Fruit fly (Drosophila melanogaster) whole organism, embryonic: ENCODE measurements around the gene Vps26.
A peak's percentile ranks its signal among the peaks of the same experiment; 100 is the strongest.

ENCODE experiments used
- B-H1 ChIP-seq: fragments of 200-800 bp; sonication (Bioruptor generic); IDR thresholded peaks from 3 replicates; pipeline ENCODE4 v1.3.6; 2022; ENCODE audit warnings: missing biosample characterization, missing genetic modification characterization
- Bgb ChIP-seq: fragments of 200-800 bp; sonication (Bioruptor generic); IDR thresholded peaks from 2 replicates; pipeline ENCODE4 v1.3.6; 2022; ENCODE audit warnings: missing biosample characterization, missing genetic modification characterization; ENCODE audit not compliant: partially characterized antibody
- CG11398 ChIP-seq: fragments of 200-800 bp; sonication (Bioruptor generic); optimal IDR thresholded peaks from 2 replicates; lab custom pipeline; 2016; ENCODE audit warnings: missing biosample characterization, missing genetic modification characterization
- CG11696 ChIP-seq: fragments of 200-800 bp; sonication (Bioruptor generic); IDR thresholded peaks from 2 replicates; pipeline ENCODE4 v1.3.6; 2022; ENCODE audit warnings: missing biosample characterization, missing genetic modification characterization
- CG12104 ChIP-seq: fragments of 200-800 bp; sonication (Bioruptor generic); optimal IDR thresholded peaks from 3 replicates; lab custom pipeline; 2016; ENCODE audit warnings: missing biosample characterization, missing genetic modification characterization
- CG12769 ChIP-seq: fragments of 200-800 bp; sonication (Bioruptor generic); optimal IDR thresholded peaks from 2 replicates; lab custom pipeline; 2019; ENCODE audit warnings: missing biosample characterization, mild to moderate bottlenecking, missing genetic modification characterization, moderate library complexity
- CG17328 ChIP-seq: fragments of 200-800 bp; sonication (Bioruptor generic); IDR thresholded peaks from 2 replicates; pipeline ENCODE4 v1.3.6; 2022; ENCODE audit warnings: missing biosample characterization, missing genetic modification characterization
- CG17385 ChIP-seq: fragments of 200-800 bp; sonication (Bioruptor generic); optimal IDR thresholded peaks from 3 replicates; lab custom pipeline; 2018; ENCODE audit warnings: missing biosample characterization, mild to moderate bottlenecking, missing genetic modification characterization
- CG2116 ChIP-seq: fragments of 200-800 bp; sonication (Bioruptor generic); optimal IDR thresholded peaks from 3 replicates; lab custom pipeline; 2018; ENCODE audit warnings: missing biosample characterization, mild to moderate bottlenecking, missing genetic modification characterization
- CG2129 ChIP-seq: fragments of 200-800 bp; sonication (Bioruptor generic); IDR thresholded peaks from 2 replicates; pipeline ENCODE4 v1.3.6; 2022; ENCODE audit warnings: missing biosample characterization, missing genetic modification characterization; ENCODE audit not compliant: partially characterized antibody
- CG31224 ChIP-seq: fragments of 200-800 bp; sonication (Bioruptor generic); IDR thresholded peaks from 2 replicates; pipeline ENCODE4 v1.3.6; 2022; ENCODE audit warnings: missing biosample characterization, missing genetic modification characterization
- CG34376 ChIP-seq: fragments of 200-800 bp; sonication (Bioruptor generic); optimal IDR thresholded peaks from 2 replicates; lab custom pipeline; 2018; ENCODE audit warnings: missing biosample characterization, mild to moderate bottlenecking, missing genetic modification characterization
- CG4282 ChIP-seq: fragments of 200-800 bp; sonication (Bioruptor generic); optimal IDR thresholded peaks from 2 replicates; lab custom pipeline; 2016; ENCODE audit warnings: missing biosample characterization, missing genetic modification characterization
- CG4404 ChIP-seq: fragments of 200-800 bp; sonication (Bioruptor generic); IDR thresholded peaks from 2 replicates; pipeline ENCODE4 v1.3.6; 2022; ENCODE audit warnings: missing biosample characterization, missing genetic modification characterization
- CG7963 ChIP-seq: fragments of 200-800 bp; sonication (Bioruptor generic); IDR thresholded peaks from 3 replicates; pipeline ENCODE4 v1.3.6; 2022; ENCODE audit warnings: missing biosample characterization, missing genetic modification characterization; ENCODE audit not compliant: partially characterized antibody
- D ChIP-seq, 2 experiments: fragments of 200-800 bp in 1 of 2; fragments of >200 bp in 1 of 2; sonication (Bioruptor generic) in 1 of 2; optimal IDR thresholded peaks; 2 replicates in 1 of 2; 3 replicates in 1 of 2; lab custom pipeline; 2017; ENCODE audit warnings: mild to moderate bottlenecking in 1 of 2, missing biosample characterization in 1 of 2, missing genetic modification characterization in 1 of 2, missing genetic modification reagents in 1 of 2
- D19A ChIP-seq: fragments of 200-800 bp; optimal IDR thresholded peaks from 3 replicates; lab custom pipeline; 2019; ENCODE audit warnings: missing biosample characterization, mild to moderate bottlenecking, missing genetic modification characterization, moderate library complexity
- Dip3 ChIP-seq: fragments of 200-800 bp; sonication (Bioruptor generic); optimal IDR thresholded peaks from 3 replicates; lab custom pipeline; 2016; ENCODE audit warnings: missing biosample characterization, missing genetic modification characterization
- Fer2 ChIP-seq: fragments of 200-800 bp; sonication (Bioruptor generic); optimal IDR thresholded peaks from 2 replicates; lab custom pipeline; 2018; ENCODE audit warnings: missing biosample characterization, mild to moderate bottlenecking, missing genetic modification characterization, moderate library complexity
- GATAe ChIP-seq: fragments of 200-800 bp; sonication (Bioruptor generic); conservative IDR thresholded peaks from 2 replicates; pipeline ENCODE4 v1.3.6; 2022; ENCODE audit warnings: missing biosample characterization, missing genetic modification characterization
- HmgZ ChIP-seq: fragments of 200-800 bp; sonication (Bioruptor generic); optimal IDR thresholded peaks from 2 replicates; lab custom pipeline; 2018; ENCODE audit warnings: missing biosample characterization, mild to moderate bottlenecking, missing genetic modification characterization
- NK7.1 ChIP-seq: fragments of 200-800 bp; sonication (Bioruptor generic); optimal IDR thresholded peaks from 3 replicates; lab custom pipeline; 2016; ENCODE audit warnings: missing biosample characterization, missing genetic modification characterization
- Oaz ChIP-seq: fragments of 200-800 bp; sonication (Bioruptor generic); IDR thresholded peaks from 2 replicates; pipeline ENCODE4 v1.3.6; 2022; ENCODE audit warnings: missing biosample characterization, missing genetic modification characterization
- Scr ChIP-seq: fragments of 200-800 bp; sonication (Bioruptor generic); IDR thresholded peaks from 2 replicates; pipeline ENCODE4 v1.3.6; 2022; ENCODE audit warnings: missing biosample characterization, missing genetic modification characterization; ENCODE audit not compliant: partially characterized antibody
- Side ChIP-seq: fragments of 200-800 bp; sonication (Bioruptor generic); optimal IDR thresholded peaks from 2 replicates; lab custom pipeline; 2016; ENCODE audit warnings: missing biosample characterization, missing genetic modification characterization
- Six4 ChIP-seq: fragments of 200-800 bp; sonication (Bioruptor generic); optimal IDR thresholded peaks from 2 replicates; lab custom pipeline; 2016; ENCODE audit warnings: missing biosample characterization, missing genetic modification characterization
- Vsx1 ChIP-seq: fragments of 200-800 bp; sonication (Bioruptor generic); optimal IDR thresholded peaks from 2 replicates; lab custom pipeline; 2017; ENCODE audit warnings: missing biosample characterization, mild to moderate bottlenecking, missing genetic modification characterization, missing genetic modification reagents
- amos ChIP-seq: fragments of 200-800 bp; sonication (Bioruptor generic); IDR thresholded peaks from 2 replicates; pipeline ENCODE4 v1.3.6; 2022; ENCODE audit warnings: missing biosample characterization, missing genetic modification characterization; ENCODE audit not compliant: partially characterized antibody
- ara ChIP-seq: fragments of 200-800 bp; sonication (Bioruptor generic); IDR thresholded peaks from 2 replicates; pipeline ENCODE4 v1.3.6; 2022; ENCODE audit warnings: missing biosample characterization, missing genetic modification characterization
- br ChIP-seq: fragments of >200 bp; optimal IDR thresholded peaks from 2 replicates; lab custom pipeline; 2017
- cato ChIP-seq: fragments of 200-800 bp; sonication (Bioruptor generic); optimal IDR thresholded peaks from 2 replicates; lab custom pipeline; 2016; ENCODE audit warnings: missing biosample characterization, missing genetic modification characterization, borderline replicate concordance
- ci ChIP-seq: fragments of 200-800 bp; sonication (Bioruptor generic); IDR thresholded peaks from 3 replicates; pipeline ENCODE4 v1.3.6; 2022; ENCODE audit warnings: missing biosample characterization, missing genetic modification characterization
- dmrt99B ChIP-seq: fragments of 200-800 bp; sonication (Bioruptor generic); optimal IDR thresholded peaks from 2 replicates; lab custom pipeline; 2018; ENCODE audit warnings: missing biosample characterization, mild to moderate bottlenecking, missing genetic modification characterization, moderate library complexity
- emc ChIP-seq: fragments of 200-800 bp; sonication (Bioruptor generic); optimal IDR thresholded peaks from 2 replicates; lab custom pipeline; 2016; ENCODE audit warnings: missing biosample characterization, missing genetic modification characterization
- en ChIP-seq: fragments of 200-800 bp; sonication (Bioruptor generic); optimal IDR thresholded peaks from 2 replicates; lab custom pipeline; 2016; ENCODE audit warnings: missing biosample characterization, missing genetic modification characterization
- exex ChIP-seq: fragments of 200-800 bp; sonication (Bioruptor generic); optimal IDR thresholded peaks from 4 replicates; lab custom pipeline; 2018; ENCODE audit warnings: missing biosample characterization, mild to moderate bottlenecking, missing genetic modification characterization, moderate library complexity
- fd102C ChIP-seq: fragments of 200-800 bp; sonication (Bioruptor generic); optimal IDR thresholded peaks from 2 replicates; lab custom pipeline; 2018; ENCODE audit warnings: missing biosample characterization, mild to moderate bottlenecking, missing genetic modification characterization, moderate library complexity
- gcm2 ChIP-seq: fragments of 200-800 bp; sonication (Bioruptor generic); optimal IDR thresholded peaks from 2 replicates; lab custom pipeline; 2016; ENCODE audit warnings: missing biosample characterization, missing genetic modification characterization
- gem ChIP-seq: fragments of 200-800 bp; sonication (Bioruptor generic); optimal IDR thresholded peaks from 2 replicates; lab custom pipeline; 2019; ENCODE audit warnings: missing biosample characterization, mild to moderate bottlenecking, missing genetic modification characterization, moderate library complexity
- gsb ChIP-seq: fragments of 200-800 bp; sonication (Bioruptor generic); IDR thresholded peaks from 2 replicates; pipeline ENCODE4 v1.3.6; 2022; ENCODE audit warnings: missing biosample characterization, missing genetic modification characterization
- kah ChIP-seq: fragments of 200-800 bp; sonication (Bioruptor generic); optimal IDR thresholded peaks from 2 replicates; lab custom pipeline; 2018; ENCODE audit warnings: missing biosample characterization, mild to moderate bottlenecking, missing genetic modification characterization
- oc ChIP-seq: fragments of 200-800 bp; sonication (Bioruptor generic); optimal IDR thresholded peaks from 2 replicates; lab custom pipeline; 2018; ENCODE audit warnings: missing biosample characterization, mild to moderate bottlenecking, missing genetic modification characterization, moderate library complexity
- phol ChIP-seq: fragments of 200-800 bp; sonication (Bioruptor generic); optimal IDR thresholded peaks from 3 replicates; lab custom pipeline; 2018; ENCODE audit warnings: missing biosample characterization, mild to moderate bottlenecking, missing genetic modification characterization, moderate library complexity
- sd ChIP-seq: fragments of 200-800 bp; sonication (Bioruptor generic); optimal IDR thresholded peaks from 3 replicates; lab custom pipeline; 2018; ENCODE audit warnings: missing biosample characterization, mild to moderate bottlenecking, missing genetic modification characterization, moderate library complexity
- sens-2 ChIP-seq: fragments of 200-800 bp; sonication (Bioruptor generic); IDR thresholded peaks from 2 replicates; pipeline ENCODE4 v1.3.6; 2022; ENCODE audit warnings: missing biosample characterization, missing genetic modification characterization
- slbo ChIP-seq: fragments of 200-800 bp; sonication (Bioruptor generic); IDR thresholded peaks from 2 replicates; pipeline ENCODE4 v1.3.6; 2022; ENCODE audit warnings: missing biosample characterization, missing genetic modification characterization
- stc ChIP-seq: fragments of 200-800 bp; sonication (Bioruptor generic); IDR thresholded peaks from 2 replicates; pipeline ENCODE4 v1.3.6; 2022; ENCODE audit warnings: missing biosample characterization, missing genetic modification characterization
- tgo ChIP-seq: fragments of 200-800 bp; sonication (Bioruptor generic); IDR thresholded peaks from 3 replicates; pipeline ENCODE4 v1.3.6; 2022; ENCODE audit warnings: missing biosample characterization, missing genetic modification characterization
- toy ChIP-seq: fragments of 200-800 bp; sonication (Bioruptor generic); IDR thresholded peaks from 2 replicates; pipeline ENCODE4 v1.3.6; 2022; ENCODE audit warnings: missing biosample characterization, missing genetic modification characterization
- tx ChIP-seq: fragments of 200-800 bp; sonication (Bioruptor generic); optimal IDR thresholded peaks from 2 replicates; lab custom pipeline; 2016; ENCODE audit warnings: missing biosample characterization, missing genetic modification characterization

Gene Vps26

dm6 chrX:1907727-1908264 is 34.1 kb downstream of the Vps26 start, which contains the start of gene mip130 (continued):
- no peak for TF ChIP-seq D (optimal IDR thresholded peaks at IDR 0.05; lab: Kevin White, UChicago)
- no peak for TF ChIP-seq D (GFP tag; optimal IDR thresholded peaks at IDR 0.05; lab: Kevin White, UChicago)
- no peak for TF ChIP-seq ci (GFP tag; lab: Robert Waterston, UW)
- TF ChIP-seq toy (GFP tag; lab: Robert Waterston, UW): no peak
- no peak for TF ChIP-seq fd102C (GFP tag; lab: Kevin White, UChicago)
- TF ChIP-seq NK7.1 (GFP tag; lab: Kevin White, UChicago): no peak
- no peak for TF ChIP-seq CG12104 (GFP tag; lab: Kevin White, UChicago)
- no peak for TF ChIP-seq stc (GFP tag; lab: Robert Waterston, UW)
- TF ChIP-seq CG11696: no peak
- TF ChIP-seq CG31224 (GFP tag; lab: Robert Waterston, UW): no peak
- no peak for TF ChIP-seq Fer2 (tag; lab: Kevin White, UChicago)
- TF ChIP-seq CG2116: peak; percentile 47
- peak; percentile 78 for TF ChIP-seq Scr (GFP tag; lab: Robert Waterston, UW)
- no peak for TF ChIP-seq CG17328 (GFP tag; lab: Robert Waterston, UW)
- no peak for TF ChIP-seq tx (GFP tag; lab: Kevin White, UChicago)
- TF ChIP-seq gem (tag; lab: Kevin White, UChicago): no peak
- TF ChIP-seq CG4404 (GFP tag; lab: Robert Waterston, UW): peak; percentile 8; the same call in 1 of the 2 replicates
- TF ChIP-seq Six4 (GFP tag; lab: Kevin White, UChicago): no peak
- no peak for TF ChIP-seq gcm2
- TF ChIP-seq amos: peak; percentile 66
- no peak for TF ChIP-seq dmrt99B (tag; lab: Kevin White, UChicago)
- no peak for TF ChIP-seq gsb
- TF ChIP-seq Vsx1: no peak
- TF ChIP-seq tgo (GFP tag; lab: Robert Waterston, UW): peak; percentile 36; the same call in 1 of the 3 replicates
- TF ChIP-seq B-H1 (GFP tag; lab: Robert Waterston, UW): no peak
- no peak for TF ChIP-seq ara
- peak; percentile 40 for TF ChIP-seq phol (tag; lab: Kevin White, UChicago)
- TF ChIP-seq Side (GFP tag; lab: Kevin White, UChicago): no peak
- 0 out of 3 replicates have a peak, but pooled peaks have one; percentile 12 for TF ChIP-seq CG7963 (GFP tag; lab: Robert Waterston, UW)
- no peak for TF ChIP-seq exex (tag; lab: Kevin White, UChicago)
- TF ChIP-seq emc (GFP tag; lab: Kevin White, UChicago): peak; percentile 16
- peak; percentile 8 for TF ChIP-seq CG34376
- no peak for TF ChIP-seq cato
- TF ChIP-seq CG11398 (GFP tag; lab: Kevin White, UChicago): no peak
- no peak for TF ChIP-seq CG4282 (GFP tag; lab: Kevin White, UChicago)
- TF ChIP-seq oc (tag; lab: Kevin White, UChicago): no peak
- no peak for TF ChIP-seq sens-2 (GFP tag; lab: Robert Waterston, UW)
- TF ChIP-seq Bgb (GFP tag; lab: Robert Waterston, UW): peak; percentile 68
- TF ChIP-seq Oaz (GFP tag; lab: Robert Waterston, UW): 0 out of 2 replicates have a peak, but pooled peaks have one; percentile 16
- TF ChIP-seq CG12769 (tag; lab: Kevin White, UChicago): no peak
- no peak; the same call in none of the 2 replicates for TF ChIP-seq slbo (GFP tag; lab: Robert Waterston, UW)
- peak; percentile 50 for TF ChIP-seq CG17385
- peak; percentile 31 for TF ChIP-seq HmgZ
- TF ChIP-seq GATAe (GFP tag; lab: Robert Waterston, UW): no peak
- no peak for TF ChIP-seq en (GFP tag; lab: Kevin White, UChicago)
- peak; percentile 40 for TF ChIP-seq sd
- peak; percentile 66 for TF ChIP-seq Dip3 (GFP tag; lab: Kevin White, UChicago)
- TF ChIP-seq br (lab: Kevin White, UChicago): no peak
- TF ChIP-seq kah (GFP tag; lab: Kevin White, UChicago): no peak
- TF ChIP-seq CG2129 (GFP tag; lab: Robert Waterston, UW): peak; percentile 48; the same call in 1 of the 2 replicates
- TF ChIP-seq D19A: peak; percentile 91
